Worm (Caenorhabditis elegans): ENCODE results near the gene lsm-1.

Gene lsm-1

DNA sequence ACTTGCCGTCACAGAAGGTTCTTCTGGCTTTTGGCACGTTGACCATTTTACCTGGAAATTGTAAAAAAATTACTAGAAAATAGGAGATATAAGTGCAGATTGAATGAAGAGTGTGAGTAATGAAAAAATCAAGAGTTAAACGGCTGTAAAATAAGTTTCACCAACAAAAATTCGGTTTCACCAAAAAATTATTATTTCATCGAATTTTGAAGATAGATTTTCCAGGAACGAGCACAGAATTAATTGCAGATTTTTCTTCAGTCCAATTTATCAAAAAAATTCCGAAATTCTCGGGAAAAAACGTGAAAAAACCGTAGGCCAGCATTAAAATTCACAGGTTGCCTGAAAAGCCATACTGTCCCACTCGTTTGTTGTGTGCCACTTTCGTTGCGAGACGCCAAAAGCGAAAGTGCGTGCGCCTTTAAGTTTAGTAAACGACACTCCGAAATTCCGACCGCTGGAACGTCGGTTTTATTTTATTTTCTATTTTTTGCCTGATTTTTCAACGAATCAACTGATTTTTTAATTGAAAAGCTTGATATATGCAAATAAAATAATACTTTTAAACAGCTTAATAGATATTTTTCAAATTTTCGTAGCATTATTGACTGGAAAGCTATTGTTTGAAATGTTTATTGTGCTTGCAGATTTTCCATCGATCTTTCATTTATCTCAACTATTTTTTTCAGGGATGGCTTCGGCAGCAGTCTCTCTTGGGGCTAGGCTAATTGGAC is 29.4 kb upstream of the lsm-1 start, which contains the start of the genes rpl-36.A and nuo-1:
rpl-36.A (minus strand) TSS at position 51 of the 734 bp plus-strand sequence.
nuo-1 (plus strand) TSS at position 684 of the 734 bp plus-strand sequence.
- TF ChIP-seq hmg-4 (GFP tag; optimal IDR thresholded peaks at IDR 0.05) (no peak), ets-7 (tag; optimal IDR thresholded peaks at IDR 0.05) (no peak), hnd-1 (tag; optimal IDR thresholded peaks at IDR 0.05) (no peak), sea-1 (GFP tag; conservative IDR thresholded peaks at IDR 0.05) (no peak), tbx-37 (GFP tag; conservative IDR thresholded peaks at IDR 0.05) (0 out of 2 replicates have a peak, but pooled peaks have one; percentile 18), ceh-36 (tag; optimal IDR thresholded peaks at IDR 0.05) (no peak), F13C5.2 (tag; optimal IDR thresholded peaks at IDR 0.05) (peak; percentile 23), aly-1 (tag; optimal IDR thresholded peaks at IDR 0.05) (no peak), ama-1 (optimal IDR thresholded peaks at IDR 0.05) (no peak), scrt-1 (GFP tag; IDR thresholded peaks at IDR 0.05) (no peak), ceh-13 (GFP tag; optimal IDR thresholded peaks at IDR 0.05) (no peak), tra-4 (tag; optimal IDR thresholded peaks at IDR 0.05) (no peak), flt-1 (GFP tag; IDR thresholded peaks at IDR 0.05) (no peak), tbx-11 (GFP tag; IDR thresholded peaks at IDR 0.05) (no peak), B0310.2 (tag; optimal IDR thresholded peaks at IDR 0.05) (no peak), hmbx-1 (tag; optimal IDR thresholded peaks at IDR 0.05) (no peak)

DNA sequence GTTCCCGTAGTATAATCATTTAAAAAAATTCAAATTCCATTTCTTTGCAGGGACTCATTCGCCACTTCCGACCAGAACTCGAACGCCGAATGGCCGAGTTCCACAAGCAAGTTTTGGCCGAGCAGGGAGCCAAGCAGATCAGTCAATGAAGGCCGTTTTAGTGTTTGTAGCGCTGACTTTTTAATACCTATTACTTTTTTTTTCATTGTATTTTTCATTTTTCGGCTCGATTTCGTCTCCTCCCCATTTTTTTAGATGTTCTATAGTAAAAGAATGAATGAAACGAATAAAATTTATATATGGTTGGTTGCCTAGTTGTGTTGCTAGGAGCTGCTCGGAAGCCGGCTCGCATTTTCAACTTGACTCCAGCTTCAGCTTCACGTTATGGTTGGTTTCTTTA is 26.9 kb upstream of the lsm-1 start, which contains the start of gene C09H10.4:
C09H10.4 (plus strand) TSS at position 301 of the 400 bp plus-strand sequence.
- no peak for TF ChIP-seq ceh-36 (tag; optimal IDR thresholded peaks at IDR 0.05)
- TF ChIP-seq hnd-1 (tag; optimal IDR thresholded peaks at IDR 0.05): no peak
- no peak for TF ChIP-seq B0310.2 (tag; optimal IDR thresholded peaks at IDR 0.05)
- no peak for TF ChIP-seq tbx-37 (GFP tag; conservative IDR thresholded peaks at IDR 0.05)
- no peak for TF ChIP-seq aly-1 (tag; optimal IDR thresholded peaks at IDR 0.05)
- no peak for TF ChIP-seq flt-1 (GFP tag; IDR thresholded peaks at IDR 0.05)
- TF ChIP-seq ets-7 (tag; optimal IDR thresholded peaks at IDR 0.05): no peak
- TF ChIP-seq F13C5.2 (tag; optimal IDR thresholded peaks at IDR 0.05): no peak
- no peak for TF ChIP-seq hmg-4 (GFP tag; optimal IDR thresholded peaks at IDR 0.05)
- no peak for TF ChIP-seq tbx-11 (GFP tag; IDR thresholded peaks at IDR 0.05)
- no peak for TF ChIP-seq scrt-1 (GFP tag; IDR thresholded peaks at IDR 0.05)
- TF ChIP-seq pes-1 (GFP tag; IDR thresholded peaks at IDR 0.05): no peak
- TF ChIP-seq tra-4 (tag; optimal IDR thresholded peaks at IDR 0.05): no peak
- no peak for TF ChIP-seq hmbx-1 (tag; optimal IDR thresholded peaks at IDR 0.05)

DNA sequence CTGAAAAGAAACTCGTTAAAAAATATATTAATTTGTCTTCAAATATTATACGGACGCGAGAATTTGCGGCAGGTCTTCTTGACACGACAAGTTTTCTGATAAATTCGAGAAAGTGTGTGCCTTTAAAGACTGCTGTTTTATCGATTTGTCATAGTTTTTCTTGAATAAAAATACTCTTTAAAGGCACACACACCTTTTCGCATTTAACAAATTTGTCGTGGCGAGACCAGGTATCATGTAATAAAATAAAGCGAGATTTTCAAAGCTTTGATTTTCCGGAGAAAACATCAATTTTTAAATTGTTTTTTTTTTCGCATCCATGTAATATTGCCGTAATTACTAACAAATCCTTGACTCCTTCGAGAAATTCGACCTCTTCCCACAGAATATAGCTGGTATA is 25.6 kb upstream of the lsm-1 start:
- no peak for TF ChIP-seq flt-1 (GFP tag; IDR thresholded peaks at IDR 0.05)
- no peak for TF ChIP-seq sea-1 (GFP tag; conservative IDR thresholded peaks at IDR 0.05)
- no peak for TF ChIP-seq pes-1 (GFP tag; IDR thresholded peaks at IDR 0.05)
- no peak for TF ChIP-seq aly-1 (tag; optimal IDR thresholded peaks at IDR 0.05)
- no peak for TF ChIP-seq ceh-36 (tag; optimal IDR thresholded peaks at IDR 0.05)
- no peak for TF ChIP-seq ets-7 (tag; optimal IDR thresholded peaks at IDR 0.05)
- no peak for TF ChIP-seq tra-4 (tag; optimal IDR thresholded peaks at IDR 0.05)
- TF ChIP-seq hnd-1 (tag; optimal IDR thresholded peaks at IDR 0.05): no peak
- no peak for TF ChIP-seq scrt-1 (GFP tag; IDR thresholded peaks at IDR 0.05)
- no peak for TF ChIP-seq tbx-37 (GFP tag; conservative IDR thresholded peaks at IDR 0.05)
- TF ChIP-seq hmbx-1 (tag; optimal IDR thresholded peaks at IDR 0.05): no peak

DNA sequence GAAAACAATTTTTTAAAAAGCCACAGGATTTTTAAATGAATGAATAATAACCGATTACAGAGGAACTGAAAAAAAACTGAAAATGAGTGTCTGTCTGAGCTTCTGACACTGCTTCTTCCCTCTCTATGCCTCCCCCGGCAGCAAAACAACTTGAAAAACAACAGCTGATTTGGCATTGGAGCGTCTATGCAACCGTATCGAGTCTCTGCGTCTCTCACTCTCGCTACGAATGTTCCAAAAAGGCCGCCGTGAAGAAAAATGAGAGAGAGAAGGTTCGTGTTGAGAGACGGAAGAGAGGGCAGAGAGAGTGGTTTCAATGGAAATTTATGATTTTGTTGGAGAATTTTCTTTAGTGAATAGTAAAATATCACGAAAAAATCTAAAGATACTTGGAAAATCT is 23.7 kb upstream of the lsm-1 start:
- TF ChIP-seq hnd-1 (tag; optimal IDR thresholded peaks at IDR 0.05) (no peak), scrt-1 (GFP tag; IDR thresholded peaks at IDR 0.05) (no peak), sea-1 (GFP tag; conservative IDR thresholded peaks at IDR 0.05) (no peak), aly-1 (tag; optimal IDR thresholded peaks at IDR 0.05) (no peak), tbx-11 (GFP tag; IDR thresholded peaks at IDR 0.05) (no peak), F13C5.2 (tag; optimal IDR thresholded peaks at IDR 0.05) (peak; percentile 10), flt-1 (GFP tag; IDR thresholded peaks at IDR 0.05) (no peak), ets-7 (tag; optimal IDR thresholded peaks at IDR 0.05) (no peak)

DNA sequence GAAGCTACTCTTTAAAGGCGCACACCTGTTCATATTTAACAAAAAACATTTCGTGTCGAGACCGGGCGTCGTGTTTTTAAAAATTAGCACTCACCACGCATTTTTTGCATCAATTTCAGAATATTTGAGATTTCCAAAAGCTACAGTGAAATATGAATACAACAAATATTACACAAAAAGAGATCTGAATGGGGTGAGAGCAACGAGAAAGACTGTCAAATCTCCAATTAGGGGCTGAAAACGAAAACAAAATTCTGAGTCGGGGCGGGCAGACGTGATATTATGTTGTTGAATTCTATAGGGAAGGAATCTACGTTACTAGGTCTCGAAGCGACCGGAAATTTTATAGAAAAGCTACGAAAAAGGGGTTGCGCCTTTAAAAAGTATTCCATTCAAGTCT is 23.1 kb upstream of the lsm-1 start, which contains the start of gene C09H10.5:
C09H10.5 (minus strand) TSS at position 101 of the 400 bp plus-strand sequence.
- TF ChIP-seq hnd-1 (tag; optimal IDR thresholded peaks at IDR 0.05): no peak
- TF ChIP-seq ceh-13 (GFP tag; optimal IDR thresholded peaks at IDR 0.05): no peak
- no peak for TF ChIP-seq tra-4 (tag; optimal IDR thresholded peaks at IDR 0.05)
- TF ChIP-seq B0310.2 (tag; optimal IDR thresholded peaks at IDR 0.05): no peak
- TF ChIP-seq hmg-4 (GFP tag; optimal IDR thresholded peaks at IDR 0.05): no peak
- no peak for TF ChIP-seq hmbx-1 (tag; optimal IDR thresholded peaks at IDR 0.05)
- TF ChIP-seq pes-1 (GFP tag; IDR thresholded peaks at IDR 0.05): no peak
- no peak for TF ChIP-seq aly-1 (tag; optimal IDR thresholded peaks at IDR 0.05)
- TF ChIP-seq sea-1 (GFP tag; conservative IDR thresholded peaks at IDR 0.05): no peak
- no peak for TF ChIP-seq F13C5.2 (tag; optimal IDR thresholded peaks at IDR 0.05)
- no peak for TF ChIP-seq ets-7 (tag; optimal IDR thresholded peaks at IDR 0.05)
- no peak for TF ChIP-seq tbx-11 (GFP tag; IDR thresholded peaks at IDR 0.05)
- TF ChIP-seq tbx-37 (GFP tag; conservative IDR thresholded peaks at IDR 0.05): no peak
- TF ChIP-seq ama-1 (optimal IDR thresholded peaks at IDR 0.05): no peak
- TF ChIP-seq ceh-36 (tag; optimal IDR thresholded peaks at IDR 0.05): no peak
- no peak for TF ChIP-seq flt-1 (GFP tag; IDR thresholded peaks at IDR 0.05)

DNA sequence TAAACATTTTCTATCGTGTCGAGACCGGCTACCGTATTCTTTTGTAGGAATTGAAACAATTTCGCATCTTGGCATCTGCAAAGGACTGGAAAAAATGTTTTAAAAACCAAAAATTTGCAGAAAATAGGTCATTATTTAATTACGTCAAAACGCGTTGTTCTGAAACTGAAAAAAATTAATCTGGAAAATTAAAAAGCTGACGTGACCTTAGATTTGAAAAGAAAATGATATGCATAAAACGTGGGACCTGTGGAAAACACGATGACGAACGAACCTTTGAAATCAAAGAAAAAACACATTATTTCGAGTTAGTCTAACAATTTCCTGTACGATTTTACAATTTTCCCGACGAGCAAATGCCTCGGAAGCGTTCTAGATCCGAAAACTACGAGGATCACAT is 22.6 kb upstream of the lsm-1 start, which contains the start of gene C09H10.9:
C09H10.9 (plus strand) TSS at position 301 of the 400 bp plus-strand sequence.
- no peak for TF ChIP-seq aly-1 (tag; optimal IDR thresholded peaks at IDR 0.05)

DNA sequence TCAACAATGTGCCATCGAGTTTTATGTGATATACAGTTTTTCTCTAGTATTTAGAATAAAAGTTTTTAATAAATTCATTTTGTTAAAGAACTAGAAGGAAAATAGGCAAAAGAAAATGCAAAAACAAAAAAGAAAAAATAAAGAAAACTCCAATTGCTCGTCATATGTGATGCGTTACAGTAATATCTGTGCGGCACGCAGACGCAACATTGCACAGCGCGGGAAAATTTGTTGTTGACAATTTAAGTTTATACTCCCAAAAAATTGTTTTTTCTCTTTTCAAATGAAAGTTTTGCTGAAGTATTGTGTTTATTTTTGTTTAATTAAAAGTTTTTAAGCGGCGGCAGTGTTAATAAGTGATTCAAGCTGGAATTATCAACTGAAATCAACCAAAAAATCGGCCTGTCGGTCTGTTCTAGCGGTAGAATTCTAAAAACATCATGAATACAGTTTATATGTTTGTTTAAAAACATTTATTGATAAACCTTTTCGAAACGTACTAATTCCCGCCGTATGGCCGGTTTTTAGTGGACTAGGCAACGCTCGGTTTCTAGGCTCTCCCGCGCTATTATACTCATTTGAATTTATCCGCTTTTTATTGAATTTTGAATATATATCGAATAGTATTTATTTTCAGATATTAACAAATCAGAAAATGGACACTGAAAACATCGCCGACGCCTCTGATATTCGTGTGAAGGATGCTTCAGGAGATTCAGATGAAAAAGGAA is 20.6 kb upstream of the lsm-1 start, which contains the start of gene nasp-1:
nasp-1 (plus strand) TSS at position 632 of the 731 bp plus-strand sequence.
- TF ChIP-seq flt-1 (GFP tag; IDR thresholded peaks at IDR 0.05): no peak
- TF ChIP-seq B0310.2 (tag; optimal IDR thresholded peaks at IDR 0.05): no peak

Data from whole organism, early embryonic.